Worm (Caenorhabditis elegans): ENCODE results near the gene str-252.

- TF ChIP-seq ztf-11 (tag; optimal IDR thresholded peaks at IDR 0.05) (no peak), pqm-1 (tag; optimal IDR thresholded peaks at IDR 0.05) (no peak), C16A3.4 (tag; optimal IDR thresholded peaks at IDR 0.05) (no peak)
Observed at ce11 chrV:13918341-13918740, 2.0 kb downstream of the str-252 start, which contains the start of gene str-250.
